Fruit fly (Drosophila melanogaster) whole organism, prepupa: ENCODE results near the gene CG1092.

Experiments
- Blimp-1 ChIP-seq: fragments of 200-800 bp; sonication (Bioruptor generic); optimal IDR thresholded peaks from 3 replicates; lab custom pipeline; 2017; ENCODE audit warnings: missing biosample characterization, missing genetic modification characterization, mild to moderate bottlenecking, moderate library complexity, missing genetic modification reagents
- CG10669 ChIP-seq: fragments of 200-800 bp; sonication (Bioruptor generic); optimal IDR thresholded peaks from 3 replicates; lab custom pipeline; 2018; ENCODE audit warnings: missing biosample characterization, mild to moderate bottlenecking, missing genetic modification characterization, moderate library complexity
- CG11294 ChIP-seq: fragments of 200-800 bp; sonication (Bioruptor generic); IDR thresholded peaks from 2 replicates; pipeline ENCODE4 v1.3.6; 2022; ENCODE audit warnings: missing biosample characterization, missing genetic modification characterization
- CG11762 ChIP-seq: fragments of 200-800 bp; sonication (Bioruptor generic); optimal IDR thresholded peaks from 3 replicates; lab custom pipeline; 2016; ENCODE audit warnings: missing biosample characterization, missing genetic modification characterization; ENCODE audit not compliant: insufficient read depth
- CG11902 ChIP-seq: fragments of 200-800 bp; sonication (Bioruptor generic); optimal IDR thresholded peaks from 3 replicates; lab custom pipeline; 2016; ENCODE audit warnings: missing biosample characterization, missing genetic modification characterization
- CG3032 ChIP-seq: fragments of 200-800 bp; optimal IDR thresholded peaks from 2 replicates; lab custom pipeline; 2019; ENCODE audit warnings: missing biosample characterization, mild to moderate bottlenecking, missing genetic modification characterization, moderate library complexity
- CG31627 ChIP-seq: fragments of 200-800 bp; sonication (Bioruptor generic); optimal IDR thresholded peaks from 3 replicates; lab custom pipeline; 2016; ENCODE audit warnings: missing biosample characterization, missing genetic modification characterization
- CG32006 ChIP-seq: fragments of 200-800 bp; sonication (Bioruptor generic); optimal IDR thresholded peaks from 3 replicates; lab custom pipeline; 2017; ENCODE audit warnings: missing biosample characterization, mild to moderate bottlenecking, missing genetic modification characterization
- CG4318 ChIP-seq: fragments of 200-800 bp; sonication (Bioruptor generic); optimal IDR thresholded peaks from 3 replicates; lab custom pipeline; 2017; ENCODE audit warnings: missing biosample characterization, mild to moderate bottlenecking, missing genetic modification characterization
- CG6163 ChIP-seq: fragments of 200-800 bp; sonication (Bioruptor generic); IDR thresholded peaks from 3 replicates; pipeline ENCODE4 v1.3.6; 2022; ENCODE audit warnings: missing biosample characterization, missing genetic modification characterization
- CG6792 ChIP-seq: fragments of 200-800 bp; sonication (Bioruptor generic); optimal IDR thresholded peaks from 3 replicates; lab custom pipeline; 2016; ENCODE audit warnings: missing biosample characterization, missing genetic modification characterization
- CG6808 ChIP-seq: fragments of 200-800 bp; sonication (Bioruptor generic); optimal IDR thresholded peaks from 3 replicates; lab custom pipeline; 2017; ENCODE audit warnings: missing biosample characterization, missing genetic modification characterization, mild to moderate bottlenecking, moderate library complexity, missing genetic modification reagents
- CG6854 ChIP-seq: fragments of 200-800 bp; sonication (Bioruptor generic); optimal IDR thresholded peaks from 2 replicates; lab custom pipeline; 2017; ENCODE audit warnings: missing biosample characterization, mild to moderate bottlenecking, missing genetic modification characterization
- CG7368 ChIP-seq: fragments of 200-800 bp; sonication (Bioruptor generic); optimal IDR thresholded peaks from 3 replicates; lab custom pipeline; 2016; ENCODE audit warnings: missing biosample characterization, missing genetic modification characterization
- CG8119 ChIP-seq: fragments of 200-800 bp; sonication (Bioruptor generic); IDR thresholded peaks from 3 replicates; pipeline ENCODE4 v1.3.6; 2022; ENCODE audit warnings: missing biosample characterization, missing genetic modification characterization
- CG8319 ChIP-seq: fragments of 200-800 bp; sonication (Bioruptor generic); optimal IDR thresholded peaks from 3 replicates; lab custom pipeline; 2016; ENCODE audit warnings: missing biosample characterization, missing genetic modification characterization
- CG8632 ChIP-seq: fragments of 200-800 bp; sonication (Bioruptor generic); optimal IDR thresholded peaks from 3 replicates; lab custom pipeline; 2016; ENCODE audit warnings: missing biosample characterization, missing genetic modification characterization
- CG9139 ChIP-seq: fragments of 200-800 bp; sonication (Bioruptor generic); optimal IDR thresholded peaks from 3 replicates; lab custom pipeline; 2017; ENCODE audit warnings: missing biosample characterization, mild to moderate bottlenecking, missing genetic modification characterization
- Eip78C ChIP-seq: fragments of 200-800 bp; sonication (Bioruptor generic); peaks from one replicate; lab custom pipeline; 2016; ENCODE audit warnings: missing biosample characterization, missing genetic modification characterization
- Eip93F ChIP-seq: fragments of 200-800 bp; sonication (Bioruptor generic); optimal IDR thresholded peaks from 2 replicates; lab custom pipeline; 2016; ENCODE audit warnings: missing biosample characterization, mild to moderate bottlenecking, missing genetic modification characterization
- Ets21C ChIP-seq: fragments of 200-800 bp; sonication (Bioruptor generic); optimal IDR thresholded peaks from 3 replicates; lab custom pipeline; 2016; ENCODE audit warnings: missing biosample characterization, missing genetic modification characterization
- Hr38 ChIP-seq: sonication (Bioruptor generic); optimal IDR thresholded peaks from 2 replicates; lab custom pipeline; 2016; ENCODE audit warnings: missing biosample characterization, missing genetic modification characterization
- Hr39 ChIP-seq: fragments of 200-800 bp; sonication (Bioruptor generic); optimal IDR thresholded peaks from 2 replicates; lab custom pipeline; 2016; ENCODE audit warnings: missing biosample characterization, missing genetic modification characterization
- Lpt ChIP-seq: fragments of 200-800 bp; sonication (Bioruptor generic); optimal IDR thresholded peaks from 3 replicates; lab custom pipeline; 2016; ENCODE audit warnings: missing biosample characterization, missing genetic modification characterization
- Met ChIP-seq: fragments of 200-800 bp; sonication (Bioruptor generic); optimal IDR thresholded peaks from 3 replicates; lab custom pipeline; 2016; ENCODE audit warnings: missing biosample characterization, missing genetic modification characterization
- OdsH ChIP-seq: fragments of 200-800 bp; sonication (Bioruptor generic); optimal IDR thresholded peaks from 3 replicates; lab custom pipeline; 2016; ENCODE audit warnings: missing biosample characterization, missing genetic modification characterization
- Smox ChIP-seq: fragments of 200-800 bp; sonication (Bioruptor generic); optimal IDR thresholded peaks from 3 replicates; lab custom pipeline; 2016; ENCODE audit warnings: missing biosample characterization, missing genetic modification characterization
- Sox102F ChIP-seq: fragments of 200-800 bp; sonication (Bioruptor generic); optimal IDR thresholded peaks from 2 replicates; lab custom pipeline; 2016; ENCODE audit warnings: missing biosample characterization, mild to moderate bottlenecking, missing genetic modification characterization
- Sox14 ChIP-seq: fragments of 200-800 bp; sonication (Bioruptor generic); optimal IDR thresholded peaks from 3 replicates; lab custom pipeline; 2016; ENCODE audit warnings: missing biosample characterization, missing genetic modification characterization
- achi ChIP-seq: fragments of 200-800 bp; sonication (Bioruptor generic); optimal IDR thresholded peaks from 3 replicates; lab custom pipeline; 2016; ENCODE audit warnings: missing biosample characterization, missing genetic modification characterization
- acj6 ChIP-seq: fragments of 200-800 bp; sonication (Bioruptor generic); optimal IDR thresholded peaks from 3 replicates; lab custom pipeline; 2016; ENCODE audit warnings: missing biosample characterization, missing genetic modification characterization
- cyc ChIP-seq: fragments of 200-800 bp; sonication (Bioruptor generic); optimal IDR thresholded peaks from 3 replicates; lab custom pipeline; 2016; ENCODE audit warnings: missing biosample characterization, missing genetic modification characterization
- dac ChIP-seq: fragments of 200-800 bp; sonication (Bioruptor generic); optimal IDR thresholded peaks from 2 replicates; lab custom pipeline; 2017; ENCODE audit warnings: missing biosample characterization, mild to moderate bottlenecking, missing genetic modification characterization
- esn ChIP-seq: fragments of 200-800 bp; sonication (Bioruptor generic); optimal IDR thresholded peaks from 2 replicates; lab custom pipeline; 2016; ENCODE audit warnings: missing biosample characterization, mild to moderate bottlenecking, missing genetic modification characterization, moderate library complexity
- fd59A ChIP-seq: fragments of 200-800 bp; sonication (Bioruptor generic); optimal IDR thresholded peaks from 2 replicates; lab custom pipeline; 2017; ENCODE audit warnings: missing biosample characterization, mild to moderate bottlenecking, missing genetic modification characterization, missing genetic modification reagents
- fkh ChIP-seq: fragments of 200-800 bp; sonication (Bioruptor generic); optimal IDR thresholded peaks from 3 replicates; lab custom pipeline; 2017; ENCODE audit warnings: missing biosample characterization, mild to moderate bottlenecking, missing genetic modification characterization, moderate library complexity
- lz ChIP-seq: fragments of 200-800 bp; sonication (Bioruptor generic); optimal IDR thresholded peaks from 3 replicates; lab custom pipeline; 2016; ENCODE audit warnings: missing biosample characterization, missing genetic modification characterization
- net ChIP-seq: fragments of 200-800 bp; sonication (Bioruptor generic); optimal IDR thresholded peaks from 3 replicates; lab custom pipeline; 2016; ENCODE audit warnings: missing biosample characterization, missing genetic modification characterization
- ss ChIP-seq, 2 experiments: fragments of 200-800 bp; sonication (Bioruptor generic); optimal IDR thresholded peaks; 2 replicates in 1 of 2; 3 replicates in 1 of 2; lab custom pipeline; 2017 to 2018; ENCODE audit warnings: mild to moderate bottlenecking in 2 of 2, missing biosample characterization in 2 of 2, missing genetic modification characterization in 2 of 2, moderate library complexity in 1 of 2
- svp ChIP-seq: fragments of 200-800 bp; sonication (Bioruptor generic); peaks from one replicate; lab custom pipeline; 2016; ENCODE audit warnings: missing biosample characterization, missing genetic modification characterization
- topi ChIP-seq: fragments of 200-800 bp; sonication (Bioruptor generic); optimal IDR thresholded peaks from 3 replicates; lab custom pipeline; 2016; ENCODE audit warnings: missing biosample characterization, missing genetic modification characterization
- vri ChIP-seq: fragments of 200-800 bp; sonication (Bioruptor generic); optimal IDR thresholded peaks from 3 replicates; lab custom pipeline; 2016; ENCODE audit warnings: missing biosample characterization, mild to moderate bottlenecking, missing genetic modification characterization

The CG1092 gene

dm6 chr3R:4266470-4266869, at the start of gene CG1092:
Gene CG1092, plus strand, starts transcription at chr3R:4266770.
- TF ChIP-seq OdsH (GFP tag; lab: Kevin White, UChicago) (no peak), Eip78C (peak; percentile 52), CG32006 (GFP tag; lab: Kevin White, UChicago) (peak; percentile 35), CG6808 (GFP tag; lab: Kevin White, UChicago) (no peak), topi (GFP tag; lab: Kevin White, UChicago) (no peak), CG11762 (GFP tag; lab: Kevin White, UChicago) (no peak)

dm6 chr3R:4220030-4220429, 46.5 kb upstream of the CG1092 start, which contains the start of gene CG31516:
Gene CG31516, minus strand, starts transcription at chr3R:4220130.
- TF ChIP-seq CG11294 (GFP tag; lab: Robert Waterston, UW) (no peak), acj6 (GFP tag; lab: Kevin White, UChicago) (no peak), CG31627 (GFP tag; lab: Kevin White, UChicago) (no peak), CG32006 (GFP tag; lab: Kevin White, UChicago) (no peak), vri (GFP tag; lab: Kevin White, UChicago) (no peak), Hr38 (GFP tag; lab: Kevin White, UChicago) (no peak), CG6808 (GFP tag; lab: Kevin White, UChicago) (no peak), Ets21C (GFP tag; lab: Kevin White, UChicago) (no peak), Hr39 (GFP tag; lab: Kevin White, UChicago) (no peak), dac (GFP tag; lab: Kevin White, UChicago) (no peak), CG9139 (GFP tag; lab: Kevin White, UChicago) (no peak), fd59A (GFP tag; lab: Kevin White, UChicago) (no peak), Sox102F (GFP tag; lab: Kevin White, UChicago) (no peak), CG8632 (no peak), ss (GFP tag; optimal IDR thresholded peaks at IDR 0.05; lab: Kevin White, UChicago) (no peak), Met (GFP tag; lab: Kevin White, UChicago) (no peak), CG8319 (no peak), CG6163 (GFP tag; lab: Robert Waterston, UW) (no peak), CG11902 (GFP tag; lab: Kevin White, UChicago) (no peak)
- TF ChIP-seq, all 60 proteins: peak for 0

- TF ChIP-seq CG6163 (GFP tag; lab: Robert Waterston, UW) (peak; percentile 27; the same call in 1 of the 3 replicates), cyc (peak; percentile 20), CG31627 (GFP tag; lab: Kevin White, UChicago) (peak; percentile 26), CG10669 (GFP tag; lab: Kevin White, UChicago) (no peak), CG3032 (tag; lab: Kevin White, UChicago) (peak; percentile 44), CG8119 (GFP tag; lab: Robert Waterston, UW) (no peak), esn (GFP tag; lab: Kevin White, UChicago) (peak; percentile 32), Sox14 (GFP tag; lab: Kevin White, UChicago) (peak; percentile 48)
- TF ChIP-seq, all 60 proteins: peak for 6
These were observed 45.8 kb upstream of the CG1092 start for dm6 chr3R:4220780-4221179.

dm6 chr3R:4228426-4228825, 38.1 kb upstream of the CG1092 start:
- TF ChIP-seq Ets21C (GFP tag; lab: Kevin White, UChicago), result no peak
- no peak for TF ChIP-seq CG8319
- peak; percentile 84 for TF ChIP-seq svp (GFP tag; lab: Kevin White, UChicago)

dm6 chr3R:4229137-4229764, 37.3 kb upstream of the CG1092 start, which contains the start of gene DhpD:
Gene DhpD, minus strand, starts transcription at chr3R:4229238.
- TF ChIP-seq Hr39 (GFP tag; lab: Kevin White, UChicago) (peak; percentile 85), CG3032 (tag; lab: Kevin White, UChicago) (peak; percentile 81), Smox (GFP tag; lab: Kevin White, UChicago) (no peak), achi (GFP tag; lab: Kevin White, UChicago) (no peak), net (GFP tag; lab: Kevin White, UChicago) (peak; percentile 81), lz (GFP tag; lab: Kevin White, UChicago) (peak; percentile 86), CG8319 (peak; percentile 65), Lpt (GFP tag; lab: Kevin White, UChicago) (peak; percentile 32), CG6854 (GFP tag; lab: Kevin White, UChicago) (peak; percentile 74), CG4318 (GFP tag; lab: Kevin White, UChicago) (no peak), CG7368 (GFP tag; lab: Kevin White, UChicago) (peak; percentile 56), fkh (GFP tag; lab: Kevin White, UChicago) (no peak), cyc (peak; percentile 83), ss (GFP tag; optimal IDR thresholded peaks at IDR 0.05; lab: Kevin White, UChicago) (no peak), Blimp-1 (GFP tag; lab: Kevin White, UChicago) (peak; percentile 55), CG6792 (GFP tag; lab: Kevin White, UChicago) (peak; percentile 81), esn (GFP tag; lab: Kevin White, UChicago) (peak; percentile 89), CG31627 (GFP tag; lab: Kevin White, UChicago) (peak; percentile 88), Eip93F (GFP tag; lab: Kevin White, UChicago) (peak; percentile 48)
